Fruit fly (Drosophila melanogaster): ENCODE results near the gene CG3819.

- TF ChIP-seq Ets21C (GFP tag; optimal IDR thresholded peaks at IDR 0.05) (no peak), esn (GFP tag; optimal IDR thresholded peaks at IDR 0.05) (no peak), Sox15 (GFP tag; optimal IDR thresholded peaks at IDR 0.05) (no peak)
These were observed 28.5 kb upstream of the CG3819 start, which contains the start of gene CG6836 for dm6 chr3L:18950359-18950758.

Data from whole organism, prepupa.